Worm (Caenorhabditis elegans) whole organism, early embryonic: Measurements from ENCODE around the gene nspg-8.

Experiments
- B0310.2 ChIP-seq: sonication (generic microtip); optimal IDR thresholded peaks from 2 replicates; lab custom pipeline; 2016; ENCODE audit warnings: mild to moderate bottlenecking, missing genetic modification characterization, missing compliant biosample characterization
- F13C5.2 ChIP-seq: sonication (generic microtip); optimal IDR thresholded peaks from 2 replicates; lab custom pipeline; 2017; ENCODE audit warnings: mild to moderate bottlenecking, missing genetic modification characterization, inconsistent platforms, missing compliant biosample characterization
- aly-1 ChIP-seq: sonication (generic microtip); optimal IDR thresholded peaks from 2 replicates; lab custom pipeline; 2016; ENCODE audit warnings: missing genetic modification characterization, missing compliant biosample characterization
- ama-1 ChIP-seq: fragments of 150-350 bp; optimal IDR thresholded peaks from 2 replicates; lab custom pipeline; 2014
- ceh-13 ChIP-seq: fragments of 200-800 bp; sonication (Bioruptor generic); optimal IDR thresholded peaks from 2 replicates; lab custom pipeline; 2018; ENCODE audit warnings: mild to moderate bottlenecking, missing genetic modification characterization, missing compliant biosample characterization
- ceh-36 ChIP-seq: sonication (generic microtip); optimal IDR thresholded peaks from 2 replicates; lab custom pipeline; 2016; ENCODE audit warnings: missing genetic modification characterization, inconsistent platforms, missing compliant biosample characterization
- ets-7 ChIP-seq: sonication (generic microtip); optimal IDR thresholded peaks from 2 replicates; lab custom pipeline; 2016; ENCODE audit warnings: missing genotype, missing genetic modification characterization, missing compliant biosample characterization
- flt-1 ChIP-seq: fragments of 200-800 bp; sonication (Bioruptor generic); IDR thresholded peaks from 2 replicates; pipeline ENCODE4 v1.3.6; 2022; ENCODE audit warnings: missing genetic modification characterization, missing compliant biosample characterization
- hmbx-1 ChIP-seq: sonication (generic microtip); optimal IDR thresholded peaks from 2 replicates; lab custom pipeline; 2016; ENCODE audit warnings: mild to moderate bottlenecking, missing genetic modification characterization, missing compliant biosample characterization
- hmg-4 ChIP-seq: fragments of 200-800 bp; sonication (Bioruptor generic); optimal IDR thresholded peaks from 2 replicates; lab custom pipeline; 2018; ENCODE audit warnings: mild to moderate bottlenecking, missing genetic modification characterization, missing compliant biosample characterization
- hnd-1 ChIP-seq: sonication (generic microtip); optimal IDR thresholded peaks from 2 replicates; lab custom pipeline; 2016; ENCODE audit warnings: missing genetic modification characterization, missing compliant biosample characterization
- pes-1 ChIP-seq: fragments of 200-800 bp; sonication (Bioruptor generic); IDR thresholded peaks from 2 replicates; pipeline ENCODE4 v1.3.6; 2022; ENCODE audit warnings: missing genetic modification reagents, missing genetic modification characterization, missing compliant biosample characterization
- scrt-1 ChIP-seq: fragments of 200-800 bp; sonication (Bioruptor generic); IDR thresholded peaks from 2 replicates; pipeline ENCODE4 v1.3.6; 2022; ENCODE audit warnings: missing genetic modification characterization, missing compliant biosample characterization
- sea-1 ChIP-seq: fragments of 200-800 bp; sonication (Bioruptor generic); conservative IDR thresholded peaks from 2 replicates; pipeline ENCODE4 v1.3.6; 2022; ENCODE audit warnings: missing genetic modification characterization, missing compliant biosample characterization
- tbx-11 ChIP-seq: fragments of 200-800 bp; sonication (Bioruptor generic); IDR thresholded peaks from 2 replicates; pipeline ENCODE4 v1.3.6; 2022; ENCODE audit warnings: missing genetic modification characterization, missing compliant biosample characterization
- tbx-37 ChIP-seq: fragments of 200-800 bp; sonication (Bioruptor generic); conservative IDR thresholded peaks from 2 replicates; pipeline ENCODE4 v1.3.6; 2022; ENCODE audit warnings: missing genetic modification reagents, missing genetic modification characterization, missing compliant biosample characterization
- tra-4 ChIP-seq: sonication (generic microtip); optimal IDR thresholded peaks from 2 replicates; lab custom pipeline; 2017; ENCODE audit warnings: missing genetic modification characterization, missing compliant biosample characterization

Gene nspg-8

DNA sequence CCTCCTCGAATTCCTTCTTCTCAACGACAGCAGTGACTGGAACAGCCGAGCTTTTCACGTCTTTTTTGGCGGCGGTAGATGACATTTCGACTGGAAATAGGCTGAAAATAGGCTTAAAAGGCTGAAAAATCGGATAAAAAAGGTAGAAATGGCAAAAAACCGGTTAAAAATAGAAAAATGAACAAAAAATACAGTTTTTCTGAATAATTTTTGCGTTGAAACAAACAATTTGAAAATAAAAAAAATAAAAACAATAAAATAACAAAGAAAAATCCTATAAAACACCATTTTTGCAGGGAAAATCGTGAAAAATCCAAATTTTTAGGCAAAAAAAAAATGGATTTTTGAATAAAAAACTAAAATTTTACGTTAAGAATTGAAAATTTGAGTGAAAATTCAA lies 14.3 kb downstream of the nspg-8 start, which contains the start of gene dss-1:
Gene dss-1 (minus strand): TSS at position 101 of the 400 bp plus-strand sequence.
- TF ChIP-seq flt-1 (GFP tag; lab: Robert Waterston, UW) (no peak), ets-7 (no peak), hnd-1 (tag; lab: Kevin White, UChicago) (no peak), ceh-13 (GFP tag; lab: Kevin White, UChicago) (no peak), B0310.2 (tag; lab: Kevin White, UChicago) (no peak), ama-1 (no peak), tra-4 (tag; lab: Kevin White, UChicago) (no peak), tbx-37 (GFP tag; lab: Robert Waterston, UW) (no peak), ceh-36 (tag; lab: Kevin White, UChicago) (no peak), hmbx-1 (tag; lab: Kevin White, UChicago) (no peak), scrt-1 (GFP tag; lab: Robert Waterston, UW) (no peak), hmg-4 (GFP tag; lab: Kevin White, UChicago) (no peak), pes-1 (GFP tag; lab: Robert Waterston, UW) (no peak), sea-1 (GFP tag; lab: Robert Waterston, UW) (no peak), F13C5.2 (tag; lab: Kevin White, UChicago) (no peak), tbx-11 (GFP tag; lab: Robert Waterston, UW) (no peak)

DNA sequence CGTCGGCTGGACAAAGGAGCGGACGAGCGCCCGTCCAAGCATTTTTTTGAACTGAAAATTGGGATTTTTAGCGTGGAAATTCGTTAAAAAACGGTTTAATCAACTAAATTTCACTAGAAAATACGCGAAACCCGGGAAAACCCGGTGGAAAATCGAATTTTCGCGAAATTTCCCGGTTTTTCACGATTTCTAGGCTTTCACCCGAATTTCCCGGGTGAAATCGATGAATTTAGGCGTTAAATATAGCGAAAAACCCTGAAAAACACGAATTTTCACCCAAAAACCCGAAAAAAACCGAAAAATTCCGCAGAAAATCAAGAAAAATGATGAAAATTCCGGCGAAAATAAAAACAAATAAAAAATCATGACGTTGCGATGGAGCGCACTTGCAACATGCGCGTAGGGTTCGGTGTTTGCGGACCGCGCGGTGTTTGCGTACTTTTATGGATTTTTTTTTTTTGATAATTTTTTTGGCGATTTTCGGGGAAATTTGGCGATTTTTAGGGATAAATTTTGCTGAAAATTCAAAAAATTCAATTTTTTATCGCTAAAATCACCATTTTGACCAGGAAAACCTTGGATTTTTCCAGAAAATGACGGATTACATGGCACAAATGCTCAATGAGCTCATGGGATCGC lies 20.2 kb downstream of the nspg-8 start, which contains the start of the genes mrpl-45 and Y119D3B.12:
Gene mrpl-45 (minus strand): TSS at position 51 of the 639 bp plus-strand sequence.
Gene Y119D3B.12 (plus strand): TSS at position 589 of the 639 bp plus-strand sequence.
- TF ChIP-seq hmbx-1 (tag; lab: Kevin White, UChicago) (no peak), aly-1 (tag; lab: Kevin White, UChicago) (no peak), ceh-36 (tag; lab: Kevin White, UChicago) (no peak), hmg-4 (GFP tag; lab: Kevin White, UChicago) (peak; percentile 8), flt-1 (GFP tag; lab: Robert Waterston, UW) (0 out of 2 replicates have a peak, but pooled peaks have one; percentile 49), scrt-1 (GFP tag; lab: Robert Waterston, UW) (no peak), tbx-37 (GFP tag; lab: Robert Waterston, UW) (no peak), ceh-13 (GFP tag; lab: Kevin White, UChicago) (no peak), B0310.2 (tag; lab: Kevin White, UChicago) (no peak), ets-7 (no peak), tbx-11 (GFP tag; lab: Robert Waterston, UW) (no peak), sea-1 (GFP tag; lab: Robert Waterston, UW) (0 out of 2 replicates have a peak, but pooled peaks have one; percentile 42), F13C5.2 (tag; lab: Kevin White, UChicago) (peak; percentile 69), pes-1 (GFP tag; lab: Robert Waterston, UW) (peak; percentile 64; the same call in 1 of the 2 replicates)

DNA sequence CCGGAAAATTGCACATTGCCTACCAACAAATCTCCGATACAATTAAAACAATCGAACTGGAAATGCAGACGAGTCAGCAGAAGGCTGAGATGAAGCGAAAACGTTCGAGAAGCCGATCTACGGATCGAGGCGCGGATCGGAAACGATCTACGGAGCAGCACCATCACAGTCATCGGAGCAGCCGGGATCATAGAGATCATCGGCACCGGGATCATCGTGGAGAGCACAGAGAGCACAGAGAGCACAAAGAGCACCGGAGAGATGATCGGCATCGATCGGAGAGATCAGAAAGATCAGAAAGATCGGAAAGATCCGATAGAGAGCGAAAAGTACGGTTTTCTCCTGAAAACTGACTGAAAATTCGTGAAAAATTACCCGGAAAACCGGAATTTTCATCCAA lies 23.6 kb downstream of the nspg-8 start:
- TF ChIP-seq tbx-37 (GFP tag; lab: Robert Waterston, UW): no peak
- TF ChIP-seq hmbx-1 (tag; lab: Kevin White, UChicago): no peak
- TF ChIP-seq ceh-36 (tag; lab: Kevin White, UChicago): no peak
- no peak for TF ChIP-seq tra-4 (tag; lab: Kevin White, UChicago)
- no peak for TF ChIP-seq hnd-1 (tag; lab: Kevin White, UChicago)
- TF ChIP-seq ceh-13 (GFP tag; lab: Kevin White, UChicago): no peak
- TF ChIP-seq sea-1 (GFP tag; lab: Robert Waterston, UW): no peak
- TF ChIP-seq tbx-11 (GFP tag; lab: Robert Waterston, UW): no peak

DNA sequence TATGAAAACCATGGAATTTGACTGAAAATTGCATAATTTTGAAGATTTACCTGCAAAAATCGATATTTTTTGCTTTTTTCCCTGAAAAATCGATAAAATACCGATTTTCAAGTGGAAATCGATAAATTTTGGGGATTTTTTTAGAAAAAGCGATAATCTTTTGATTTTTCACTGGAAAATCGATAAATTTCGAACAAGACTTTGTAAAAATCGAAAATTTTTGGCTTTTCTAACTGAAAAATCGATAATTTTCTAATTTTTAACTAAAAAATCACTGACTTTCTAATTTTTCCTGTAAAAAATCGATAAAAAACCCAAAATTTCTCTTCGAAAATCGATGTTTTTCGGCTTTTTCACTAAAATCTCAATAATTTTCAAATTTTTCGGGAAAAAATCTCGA lies 24.5 kb downstream of the nspg-8 start:
- TF ChIP-seq B0310.2 (tag; lab: Kevin White, UChicago): no peak
- no peak for TF ChIP-seq pes-1 (GFP tag; lab: Robert Waterston, UW)
- no peak for TF ChIP-seq ama-1
- no peak for TF ChIP-seq tra-4 (tag; lab: Kevin White, UChicago)
- TF ChIP-seq flt-1 (GFP tag; lab: Robert Waterston, UW): no peak
- no peak for TF ChIP-seq F13C5.2 (tag; lab: Kevin White, UChicago)
- no peak for TF ChIP-seq hmg-4 (GFP tag; lab: Kevin White, UChicago)
- TF ChIP-seq tbx-37 (GFP tag; lab: Robert Waterston, UW): no peak
- TF ChIP-seq ceh-36 (tag; lab: Kevin White, UChicago): no peak
- TF ChIP-seq hnd-1 (tag; lab: Kevin White, UChicago): no peak
- no peak for TF ChIP-seq ets-7
- no peak for TF ChIP-seq sea-1 (GFP tag; lab: Robert Waterston, UW)
- TF ChIP-seq scrt-1 (GFP tag; lab: Robert Waterston, UW): no peak
- TF ChIP-seq ceh-13 (GFP tag; lab: Kevin White, UChicago): no peak
- no peak for TF ChIP-seq hmbx-1 (tag; lab: Kevin White, UChicago)
- no peak for TF ChIP-seq tbx-11 (GFP tag; lab: Robert Waterston, UW)
- TF ChIP-seq aly-1 (tag; lab: Kevin White, UChicago): no peak

ce11 chrIII:1207027-1207426 lies 25.2 kb downstream of the nspg-8 start:
- no peak for TF ChIP-seq B0310.2 (tag; lab: Kevin White, UChicago)
- no peak for TF ChIP-seq hmbx-1 (tag; lab: Kevin White, UChicago)
- TF ChIP-seq ama-1: no peak
- TF ChIP-seq ets-7: no peak
- no peak for TF ChIP-seq aly-1 (tag; lab: Kevin White, UChicago)
- TF ChIP-seq hnd-1 (tag; lab: Kevin White, UChicago): no peak
- TF ChIP-seq F13C5.2 (tag; lab: Kevin White, UChicago): no peak
- no peak for TF ChIP-seq ceh-13 (GFP tag; lab: Kevin White, UChicago)
- TF ChIP-seq tbx-11 (GFP tag; lab: Robert Waterston, UW): no peak
- TF ChIP-seq flt-1 (GFP tag; lab: Robert Waterston, UW): no peak
- TF ChIP-seq pes-1 (GFP tag; lab: Robert Waterston, UW): no peak
- no peak for TF ChIP-seq tra-4 (tag; lab: Kevin White, UChicago)
- no peak for TF ChIP-seq scrt-1 (GFP tag; lab: Robert Waterston, UW)
- no peak for TF ChIP-seq hmg-4 (GFP tag; lab: Kevin White, UChicago)
- no peak for TF ChIP-seq tbx-37 (GFP tag; lab: Robert Waterston, UW)
- no peak for TF ChIP-seq ceh-36 (tag; lab: Kevin White, UChicago)
- no peak for TF ChIP-seq sea-1 (GFP tag; lab: Robert Waterston, UW)

- TF ChIP-seq scrt-1 (GFP tag; lab: Robert Waterston, UW) (no peak), F13C5.2 (tag; lab: Kevin White, UChicago) (no peak), tbx-37 (GFP tag; lab: Robert Waterston, UW) (no peak)
Measured at ce11 chrIII:1207852-1208251, 26.0 kb downstream of the nspg-8 start, which contains the start of gene orc-3. TSS of gene orc-3 (plus strand) at chrIII:1208133.
